Worm (Caenorhabditis elegans): Measurements from ENCODE around the gene ZC449.4.

DNA sequence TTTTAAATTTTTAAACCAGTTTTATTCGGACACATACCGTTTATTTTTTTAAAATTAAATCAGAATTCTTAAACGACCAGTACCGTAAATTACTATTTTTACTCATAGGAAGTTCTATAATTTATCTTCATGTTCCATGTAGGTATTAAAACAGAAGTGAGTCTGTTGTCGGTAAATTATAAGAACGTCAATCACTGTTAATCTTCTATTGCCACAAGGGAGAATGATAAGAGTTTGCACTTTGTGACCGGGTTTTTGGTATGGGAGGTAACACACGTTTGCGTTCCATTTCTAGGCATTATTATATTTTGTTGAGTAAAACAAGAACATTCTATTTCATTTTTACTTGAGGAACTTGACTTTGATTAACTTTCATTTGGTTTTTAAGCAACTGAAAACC is 24.8 kb downstream of the ZC449.4 start, which contains the start of gene hsd-3:
- TF ChIP-seq lsy-2 (tag; optimal IDR thresholded peaks at IDR 0.05) (no peak), mab-5 (tag; optimal IDR thresholded peaks at IDR 0.05) (no peak), nhr-10 (tag; optimal IDR thresholded peaks at IDR 0.05) (no peak), fos-1 (tag; optimal IDR thresholded peaks at IDR 0.05) (no peak)
